Worm (Caenorhabditis elegans) whole organism, L4 larva: ENCODE measurements around the gene C28F5.1.

Experiments
- F10B5.3 ChIP-seq: sonication (generic microtip); optimal IDR thresholded peaks from 2 replicates; lab custom pipeline; 2016; ENCODE audit warnings: mild to moderate bottlenecking, missing genetic modification characterization, missing compliant biosample characterization
- F49E8.2 ChIP-seq: sonication (generic microtip); optimal IDR thresholded peaks from 2 replicates; lab custom pipeline; 2016; ENCODE audit warnings: missing compliant biosample characterization, mild to moderate bottlenecking, missing genetic modification characterization, borderline replicate concordance
- R02D3.7 ChIP-seq: fragments of 150-350 bp; sonication (generic microtip); optimal IDR thresholded peaks from 3 replicates; lab custom pipeline; 2014; ENCODE audit warnings: missing biosample characterization, missing genetic modification characterization
- Y5F2A.4 ChIP-seq: fragments of 200-800 bp; sonication (Bioruptor generic); optimal IDR thresholded peaks from 2 replicates; lab custom pipeline; 2018; ENCODE audit warnings: mild to moderate bottlenecking, missing genetic modification characterization, missing compliant biosample characterization
- ZK337.2 ChIP-seq: fragments of 200-800 bp; sonication (Bioruptor generic); IDR thresholded peaks from 2 replicates; pipeline ENCODE4 v1.3.6; 2022; ENCODE audit warnings: missing genetic modification reagents, missing genetic modification characterization, missing compliant biosample characterization
- aha-1 ChIP-seq: fragments of 150-350 bp; peaks from one replicate; lab custom pipeline; 2014; ENCODE audit warnings: missing biosample characterization, missing genetic modification characterization
- ceh-20 ChIP-seq: fragments of 200-800 bp; sonication (Bioruptor generic); IDR thresholded peaks from 2 replicates; pipeline ENCODE4 v1.3.6; 2022; ENCODE audit warnings: missing genetic modification reagents, missing genetic modification characterization, missing compliant biosample characterization
- cey-2 ChIP-seq: sonication (generic microtip); optimal IDR thresholded peaks from 3 replicates; lab custom pipeline; 2017; ENCODE audit warnings: missing genetic modification characterization, mild to moderate bottlenecking, missing compliant biosample characterization, antibody characterized with exemption, borderline replicate concordance; ENCODE audit not compliant: insufficient read depth
- daf-16 ChIP-seq, 3 experiments: sonication (generic microtip); optimal IDR thresholded peaks; 2 replicates each; lab custom pipeline; 2016 to 2017; ENCODE audit warnings: missing genetic modification characterization in 3 of 3, missing genetic modification reagents in 3 of 3, mild to moderate bottlenecking in 2 of 3, missing compliant biosample characterization in 2 of 3, missing biosample characterization in 1 of 3, moderate library complexity in 1 of 3
- daf-8 ChIP-seq: fragments of 200-800 bp; sonication (Bioruptor generic); IDR thresholded peaks from 2 replicates; pipeline ENCODE4 v1.3.6; 2022; ENCODE audit warnings: missing genetic modification characterization, missing compliant biosample characterization
- dmd-8 ChIP-seq: fragments of 200-800 bp; sonication (Bioruptor generic); IDR thresholded peaks from 2 replicates; pipeline ENCODE4 v1.3.6; 2022; ENCODE audit warnings: missing genetic modification characterization, missing compliant biosample characterization
- dmd-9 ChIP-seq: fragments of 200-800 bp; sonication (Bioruptor generic); IDR thresholded peaks from 2 replicates; pipeline ENCODE4 v1.3.6; 2022; ENCODE audit warnings: missing genetic modification reagents, missing genetic modification characterization, missing compliant biosample characterization
- dpl-1 ChIP-seq: fragments of 150-350 bp; optimal IDR thresholded peaks from 2 replicates; lab custom pipeline; 2014; ENCODE audit warnings: missing biosample characterization, missing genetic modification reagents, missing genetic modification characterization
- duxl-1 ChIP-seq: sonication (generic microtip); optimal IDR thresholded peaks from 2 replicates; lab custom pipeline; 2016; ENCODE audit warnings: mild to moderate bottlenecking, missing genetic modification characterization, moderate library complexity, missing compliant biosample characterization; ENCODE audit not compliant: poor library complexity
- fkh-10 ChIP-seq: fragments of 150-350 bp; optimal IDR thresholded peaks from 2 replicates; lab custom pipeline; 2014; ENCODE audit warnings: missing biosample characterization, missing genetic modification reagents, missing genetic modification characterization
- fos-1 ChIP-seq: fragments of 150-350 bp; optimal IDR thresholded peaks from 2 replicates; lab custom pipeline; 2014; ENCODE audit warnings: missing biosample characterization, missing genetic modification characterization
- hlh-11 ChIP-seq: fragments of 200-800 bp; sonication (Bioruptor generic); optimal IDR thresholded peaks from 2 replicates; lab custom pipeline; 2018; ENCODE audit warnings: mild to moderate bottlenecking, missing genetic modification characterization, missing compliant biosample characterization
- hlh-30 ChIP-seq: sonication (generic microtip); optimal IDR thresholded peaks from 2 replicates; lab custom pipeline; 2017; ENCODE audit warnings: antibody characterized with exemption, mild to moderate bottlenecking, missing genetic modification characterization, missing compliant biosample characterization; ENCODE audit not compliant: insufficient read depth
- jun-1 ChIP-seq: fragments of 150-350 bp; optimal IDR thresholded peaks from 2 replicates; lab custom pipeline; 2014; ENCODE audit warnings: missing biosample characterization, missing genetic modification reagents, missing genetic modification characterization
- lim-7 ChIP-seq: fragments of 200-800 bp; sonication (Bioruptor generic); IDR thresholded peaks from 2 replicates; pipeline ENCODE4 v1.3.6; 2022; ENCODE audit warnings: missing genetic modification characterization, missing compliant biosample characterization
- lin-1 ChIP-seq: fragments of 200-800 bp; sonication (Bioruptor generic); IDR thresholded peaks from 2 replicates; pipeline ENCODE4 v1.3.6; 2022; ENCODE audit warnings: missing genetic modification reagents, missing genetic modification characterization, missing compliant biosample characterization
- lin-13 ChIP-seq: fragments of 150-350 bp; optimal IDR thresholded peaks from 2 replicates; lab custom pipeline; 2014; ENCODE audit warnings: missing biosample characterization, missing genetic modification reagents, missing genetic modification characterization
- lin-38 ChIP-seq: fragments of 200-800 bp; sonication (Bioruptor generic); IDR thresholded peaks from 2 replicates; pipeline ENCODE4 v1.3.6; 2022; ENCODE audit warnings: missing genetic modification reagents, missing genetic modification characterization, missing compliant biosample characterization
- madf-9 ChIP-seq: fragments of 200-800 bp; sonication (Bioruptor generic); conservative IDR thresholded peaks from 2 replicates; pipeline ENCODE4 v1.3.6; 2022; ENCODE audit warnings: missing genetic modification reagents, missing genetic modification characterization, missing compliant biosample characterization
- mdl-1 ChIP-seq, 2 experiments: fragments of 150-350 bp in 1 of 2; sonication (generic microtip) in 1 of 2; optimal IDR thresholded peaks; 2 replicates each; lab custom pipeline; 2014 to 2017; ENCODE audit warnings: missing biosample characterization in 2 of 2, missing genetic modification characterization in 2 of 2
- mep-1 ChIP-seq: fragments of 150-350 bp; sonication (generic microtip); optimal IDR thresholded peaks from 3 replicates; lab custom pipeline; 2014; ENCODE audit warnings: missing biosample characterization, missing genetic modification characterization
- mes-2 ChIP-seq: sonication (generic microtip); optimal IDR thresholded peaks from 2 replicates; lab custom pipeline; 2016; ENCODE audit warnings: missing genotype, mild to moderate bottlenecking, missing genetic modification characterization, missing compliant biosample characterization; ENCODE audit not compliant: poor library complexity, severe bottlenecking
- mxl-2 ChIP-seq: fragments of 200-800 bp; sonication (Bioruptor generic); conservative IDR thresholded peaks from 2 replicates; pipeline ENCODE4 v1.3.6; 2022; ENCODE audit warnings: missing genetic modification reagents, missing genetic modification characterization, missing compliant biosample characterization
- mxl-3 ChIP-seq: fragments of 200-800 bp; sonication (Bioruptor generic); optimal IDR thresholded peaks from 2 replicates; lab custom pipeline; 2018; ENCODE audit warnings: mild to moderate bottlenecking, missing genetic modification characterization, missing compliant biosample characterization
- nhr-10 ChIP-seq: fragments of 150-350 bp; optimal IDR thresholded peaks from 2 replicates; lab custom pipeline; 2014; ENCODE audit warnings: missing biosample characterization, missing genetic modification characterization
- nhr-102 ChIP-seq: sonication (generic microtip); optimal IDR thresholded peaks from 2 replicates; lab custom pipeline; 2016; ENCODE audit warnings: mild to moderate bottlenecking, missing genetic modification characterization, moderate library complexity, missing compliant biosample characterization
- nhr-11 ChIP-seq: fragments of 150-350 bp; optimal IDR thresholded peaks from 2 replicates; lab custom pipeline; 2014; ENCODE audit warnings: missing biosample characterization, missing genetic modification characterization
- nhr-25 ChIP-seq: sonication (generic microtip); optimal IDR thresholded peaks from 2 replicates; lab custom pipeline; 2017; ENCODE audit warnings: missing genetic modification characterization, mild to moderate bottlenecking, missing compliant biosample characterization, antibody characterized with exemption, moderate library complexity, borderline replicate concordance; ENCODE audit not compliant: insufficient read depth
- nhr-28 ChIP-seq: fragments of 150-350 bp; optimal IDR thresholded peaks from 2 replicates; lab custom pipeline; 2014; ENCODE audit warnings: missing biosample characterization, missing genetic modification characterization
- nhr-41 ChIP-seq: fragments of 200-800 bp; sonication (Bioruptor generic); IDR thresholded peaks from 2 replicates; pipeline ENCODE4 v1.3.6; 2022; ENCODE audit warnings: missing genetic modification reagents, missing genetic modification characterization, missing compliant biosample characterization
- nhr-48 ChIP-seq: sonication (generic microtip); optimal IDR thresholded peaks from 2 replicates; lab custom pipeline; 2016; ENCODE audit warnings: mild to moderate bottlenecking, missing genetic modification characterization, missing compliant biosample characterization
- nhr-76 ChIP-seq: fragments of 150-350 bp; optimal IDR thresholded peaks from 2 replicates; lab custom pipeline; 2014; ENCODE audit warnings: missing biosample characterization, missing genetic modification characterization
- nhr-77 ChIP-seq: fragments of 150-350 bp; optimal IDR thresholded peaks from 2 replicates; lab custom pipeline; 2014; ENCODE audit warnings: missing biosample characterization, missing genetic modification characterization
- pqm-1 ChIP-seq: sonication (generic microtip); optimal IDR thresholded peaks from 2 replicates; lab custom pipeline; 2017; ENCODE audit warnings: missing biosample characterization, missing genetic modification characterization
- rbr-2 ChIP-seq: sonication (generic microtip); optimal IDR thresholded peaks from 2 replicates; lab custom pipeline; 2016; ENCODE audit warnings: missing genotype, missing genetic modification characterization, missing compliant biosample characterization
- saeg-2 ChIP-seq: fragments of 200-800 bp; sonication (Bioruptor generic); IDR thresholded peaks from 2 replicates; pipeline ENCODE4 v1.3.6; 2022; ENCODE audit warnings: missing genetic modification reagents, missing genetic modification characterization, missing compliant biosample characterization
- set-16 ChIP-seq: fragments of 200-800 bp; sonication (Bioruptor generic); IDR thresholded peaks from 2 replicates; pipeline ENCODE4 v1.3.6; 2022; ENCODE audit warnings: missing genetic modification reagents, missing genetic modification characterization, missing compliant biosample characterization
- snpc-1.2 ChIP-seq: fragments of 200-800 bp; sonication (Bioruptor generic); IDR thresholded peaks from 2 replicates; pipeline ENCODE4 v1.3.6; 2022; ENCODE audit warnings: missing genetic modification reagents, missing genetic modification characterization, missing compliant biosample characterization
- snpc-4 ChIP-seq: fragments of 150-350 bp; optimal IDR thresholded peaks from 2 replicates; lab custom pipeline; 2014; ENCODE audit warnings: missing biosample characterization, missing genetic modification characterization
- spr-3 ChIP-seq: fragments of 200-800 bp; sonication (Bioruptor generic); optimal IDR thresholded peaks from 2 replicates; lab custom pipeline; 2018; ENCODE audit warnings: mild to moderate bottlenecking, missing genetic modification characterization, missing compliant biosample characterization
- unc-39 ChIP-seq: sonication (generic microtip); optimal IDR thresholded peaks from 2 replicates; lab custom pipeline; 2017; ENCODE audit warnings: missing biosample characterization, missing genetic modification characterization
- zag-1 ChIP-seq: fragments of 150-350 bp; optimal IDR thresholded peaks from 2 replicates; lab custom pipeline; 2014; ENCODE audit warnings: missing biosample characterization, missing genetic modification characterization
- zfp-3 ChIP-seq: fragments of 200-800 bp; sonication (Bioruptor generic); conservative IDR thresholded peaks from 2 replicates; pipeline ENCODE4 v1.3.6; 2022; ENCODE audit warnings: missing genetic modification reagents, missing genetic modification characterization, missing compliant biosample characterization
- zip-11 ChIP-seq: fragments of 200-800 bp; sonication (Bioruptor generic); IDR thresholded peaks from 2 replicates; pipeline ENCODE4 v1.3.6; 2022; ENCODE audit warnings: missing genetic modification characterization, missing compliant biosample characterization
- ztf-7 ChIP-seq: fragments of 150-350 bp; optimal IDR thresholded peaks from 2 replicates; lab custom pipeline; 2014; ENCODE audit warnings: missing biosample characterization, missing genetic modification characterization

The C28F5.1 gene

ce11 chrII:7529078-7529683 lies 24.1 kb downstream of the C28F5.1 start, which contains the start of gene ZK1290.5 (continued):
- TF ChIP-seq nhr-25 (tag; lab: Kevin White, UChicago) (peak; percentile 49), fos-1 (tag; lab: Kevin White, UChicago) (peak; percentile 34), lin-38 (GFP tag; lab: Robert Waterston, UW) (no peak), dmd-9 (GFP tag; lab: Robert Waterston, UW) (no peak), mdl-1 (tag; optimal IDR thresholded peaks at IDR 0.05; lab: Kevin White, UChicago) (peak; percentile 43 to 95), madf-9 (GFP tag; lab: Robert Waterston, UW) (peak; percentile 48; the same call in 1 of the 2 replicates), F49E8.2 (tag; lab: Kevin White, UChicago) (no peak), ZK337.2 (GFP tag; lab: Robert Waterston, UW) (no peak), rbr-2 (tag; lab: Kevin White, UChicago) (peak; percentile 67), zfp-3 (GFP tag; lab: Robert Waterston, UW) (peak; percentile 83), cey-2 (tag; lab: Kevin White, UChicago) (peak; percentile 72), nhr-102 (tag; lab: Kevin White, UChicago) (peak; percentile 90), snpc-4 (tag; lab: Kevin White, UChicago) (no peak), nhr-41 (GFP tag; lab: Robert Waterston, UW) (peak; percentile 79; the same call in 1 of the 2 replicates), nhr-10 (tag; lab: Kevin White, UChicago) (peak; percentile 83), hlh-11 (tag; lab: Kevin White, UChicago) (peak; percentile 99), lim-7 (GFP tag; lab: Robert Waterston, UW) (no peak), spr-3 (GFP tag; lab: Kevin White, UChicago) (no peak), nhr-48 (tag; lab: Kevin White, UChicago) (peak; percentile 98), nhr-76 (tag; lab: Kevin White, UChicago) (peak; percentile 63), daf-8 (GFP tag; lab: Robert Waterston, UW) (no peak), zag-1 (tag; lab: Kevin White, UChicago) (no peak), dmd-8 (GFP tag; lab: Robert Waterston, UW) (no peak), lin-1 (peak; percentile 87), nhr-11 (tag; lab: Kevin White, UChicago) (peak; percentile 89), lin-13 (peak; percentile 71), nhr-77 (tag; lab: Kevin White, UChicago) (peak; percentile 72), mes-2 (tag; lab: Kevin White, UChicago) (peak; percentile 56), ztf-7 (tag; lab: Kevin White, UChicago) (peak; percentile 37), mxl-3 (peak; percentile 52), hlh-30 (tag; lab: Kevin White, UChicago) (peak; percentile 97), zip-11 (GFP tag; lab: Robert Waterston, UW) (no peak), saeg-2 (peak; percentile 26; the same call in 1 of the 2 replicates), mep-1 (tag; lab: Kevin White, UChicago) (peak; percentile 87), pqm-1 (tag; lab: Kevin White, UChicago) (peak; percentile 3), mxl-2 (GFP tag; lab: Robert Waterston, UW) (peak; percentile 98), fkh-10 (GFP tag; lab: Kevin White, UChicago) (no peak), aha-1 (tag; lab: Kevin White, UChicago) (peak; percentile 96), snpc-1.2 (no peak), set-16 (GFP tag; lab: Robert Waterston, UW) (peak; percentile 36; the same call in 1 of the 2 replicates), unc-39 (no peak), nhr-28 (tag; lab: Kevin White, UChicago) (peak; percentile 91), R02D3.7 (tag; lab: Kevin White, UChicago) (no peak), duxl-1 (tag; lab: Kevin White, UChicago) (peak; percentile 15), dpl-1 (GFP tag; lab: Kevin White, UChicago) (peak; percentile 50), Y5F2A.4 (GFP tag; lab: Kevin White, UChicago) (no peak), jun-1 (tag; lab: Kevin White, UChicago) (no peak), ceh-20 (GFP tag; lab: Robert Waterston, UW) (peak; percentile 90), daf-16 (GFP tag; optimal IDR thresholded peaks at IDR 0.05; lab: Kevin White, UChicago) (peak; percentile 82 to 87), daf-16 (tag; optimal IDR thresholded peaks at IDR 0.05; lab: Kevin White, UChicago) (peak; percentile 76), F10B5.3 (tag; lab: Kevin White, UChicago) (no peak)
